Worm (Caenorhabditis elegans) whole organism, late embryonic: ENCODE measurements around the gene Y57E12AL.1.

ENCODE experiments used
- C08G9.2 ChIP-seq: sonication (generic microtip); optimal IDR thresholded peaks from 2 replicates; lab custom pipeline; 2016; ENCODE audit warnings: mild to moderate bottlenecking, missing genetic modification characterization, moderate library complexity, missing compliant biosample characterization
- F13H6.1 ChIP-seq: sonication (generic microtip); optimal IDR thresholded peaks from 2 replicates; lab custom pipeline; 2016; ENCODE audit warnings: missing genetic modification characterization, missing compliant biosample characterization
- Y22D7AL.16 ChIP-seq: sonication (generic microtip); optimal IDR thresholded peaks from 2 replicates; lab custom pipeline; 2016; ENCODE audit warnings: missing genetic modification characterization, missing compliant biosample characterization
- ahr-1 ChIP-seq: sonication (generic microtip); optimal IDR thresholded peaks from 2 replicates; lab custom pipeline; 2016; ENCODE audit warnings: missing genetic modification characterization, missing compliant biosample characterization
- ama-1 ChIP-seq: fragments of 150-350 bp; optimal IDR thresholded peaks from 2 replicates; lab custom pipeline; 2014
- ceh-14 ChIP-seq: sonication (generic microtip); optimal IDR thresholded peaks from 2 replicates; lab custom pipeline; 2016; ENCODE audit warnings: missing genotype, missing genetic modification characterization, missing compliant biosample characterization
- ceh-18 ChIP-seq: sonication (generic microtip); optimal IDR thresholded peaks from 2 replicates; lab custom pipeline; 2016; ENCODE audit warnings: missing genetic modification characterization, missing compliant biosample characterization
- ceh-19 ChIP-seq: fragments of 200-800 bp; sonication (Bioruptor generic); optimal IDR thresholded peaks from 2 replicates; lab custom pipeline; 2018; ENCODE audit warnings: mild to moderate bottlenecking, missing genetic modification characterization, missing compliant biosample characterization
- ceh-22 ChIP-seq: sonication (generic microtip); optimal IDR thresholded peaks from 2 replicates; lab custom pipeline; 2017; ENCODE audit warnings: missing biosample characterization, missing genetic modification characterization
- ceh-24 ChIP-seq: sonication (generic microtip); optimal IDR thresholded peaks from 2 replicates; lab custom pipeline; 2016; ENCODE audit warnings: mild to moderate bottlenecking, missing genetic modification characterization, missing compliant biosample characterization
- ceh-30 ChIP-seq: fragments of 150-350 bp; optimal IDR thresholded peaks from 2 replicates; lab custom pipeline; 2014; ENCODE audit warnings: missing biosample characterization, missing genetic modification characterization
- ceh-31 ChIP-seq: sonication (generic microtip); optimal IDR thresholded peaks from 2 replicates; lab custom pipeline; 2016; ENCODE audit warnings: missing genetic modification characterization, missing compliant biosample characterization
- ceh-34 ChIP-seq: sonication (generic microtip); optimal IDR thresholded peaks from 2 replicates; lab custom pipeline; 2016; ENCODE audit warnings: mild to moderate bottlenecking, missing genetic modification characterization, missing compliant biosample characterization
- ceh-45 ChIP-seq: fragments of 200-800 bp; sonication (Bioruptor generic); IDR thresholded peaks from 2 replicates; pipeline ENCODE4 v1.3.6; 2022; ENCODE audit warnings: missing genetic modification reagents, missing genetic modification characterization, missing compliant biosample characterization
- ceh-48 ChIP-seq: sonication (generic microtip); optimal IDR thresholded peaks from 2 replicates; lab custom pipeline; 2016; ENCODE audit warnings: missing genetic modification characterization, inconsistent platforms, missing compliant biosample characterization
- che-1 ChIP-seq: sonication (generic microtip); optimal IDR thresholded peaks from 2 replicates; lab custom pipeline; 2016; ENCODE audit warnings: mild to moderate bottlenecking, missing genetic modification characterization, missing compliant biosample characterization
- dve-1 ChIP-seq: sonication (generic microtip); optimal IDR thresholded peaks from 2 replicates; lab custom pipeline; 2017; ENCODE audit warnings: antibody characterized with exemption, mild to moderate bottlenecking, missing genetic modification characterization, missing compliant biosample characterization
- elt-2 ChIP-seq: sonication (generic microtip); optimal IDR thresholded peaks from 2 replicates; lab custom pipeline; 2016; ENCODE audit warnings: missing genetic modification reagents, missing genetic modification characterization, missing compliant biosample characterization
- elt-4 ChIP-seq: sonication (generic microtip); optimal IDR thresholded peaks from 2 replicates; lab custom pipeline; 2016; ENCODE audit warnings: missing genetic modification characterization, missing compliant biosample characterization
- ets-4 ChIP-seq: sonication (generic microtip); optimal IDR thresholded peaks from 2 replicates; lab custom pipeline; 2016; ENCODE audit warnings: missing genetic modification characterization, missing compliant biosample characterization
- eyg-1 ChIP-seq: sonication (generic microtip); optimal IDR thresholded peaks from 2 replicates; lab custom pipeline; 2016; ENCODE audit warnings: missing genotype, missing genetic modification characterization, missing compliant biosample characterization
- fax-1 ChIP-seq: sonication (generic microtip); optimal IDR thresholded peaks from 2 replicates; lab custom pipeline; 2016; ENCODE audit warnings: missing genotype, missing genetic modification characterization, missing compliant biosample characterization
- hlh-13 ChIP-seq: fragments of 200-800 bp; sonication (Bioruptor generic); optimal IDR thresholded peaks from 2 replicates; lab custom pipeline; 2018; ENCODE audit warnings: mild to moderate bottlenecking, missing genetic modification characterization, missing compliant biosample characterization
- hlh-15 ChIP-seq: sonication (generic microtip); optimal IDR thresholded peaks from 2 replicates; lab custom pipeline; 2016; ENCODE audit warnings: missing genetic modification characterization, missing compliant biosample characterization
- lim-6 ChIP-seq: sonication (generic microtip); optimal IDR thresholded peaks from 2 replicates; lab custom pipeline; 2016; ENCODE audit warnings: missing genetic modification characterization, missing compliant biosample characterization
- lin-11 ChIP-seq: fragments of 200-800 bp; sonication (Bioruptor generic); optimal IDR thresholded peaks from 2 replicates; lab custom pipeline; 2018; ENCODE audit warnings: mild to moderate bottlenecking, missing genetic modification characterization, missing compliant biosample characterization
- madf-2 ChIP-seq: sonication (generic microtip); optimal IDR thresholded peaks from 2 replicates; lab custom pipeline; 2017; ENCODE audit warnings: missing genetic modification characterization, missing compliant biosample characterization
- mec-3 ChIP-seq: sonication (generic microtip); optimal IDR thresholded peaks from 2 replicates; lab custom pipeline; 2016; ENCODE audit warnings: borderline replicate concordance, missing genetic modification characterization, missing compliant biosample characterization
- nfya-1 ChIP-seq: sonication (generic microtip); optimal IDR thresholded peaks from 2 replicates; lab custom pipeline; 2017; ENCODE audit warnings: missing genetic modification characterization, mild to moderate bottlenecking, missing compliant biosample characterization, antibody characterized with exemption, moderate library complexity
- nhr-232 ChIP-seq: sonication (generic microtip); optimal IDR thresholded peaks from 2 replicates; lab custom pipeline; 2016; ENCODE audit warnings: missing genetic modification characterization, missing compliant biosample characterization
- npax-4 ChIP-seq: sonication (generic microtip); optimal IDR thresholded peaks from 2 replicates; lab custom pipeline; 2016; ENCODE audit warnings: missing genetic modification characterization, missing compliant biosample characterization
- pag-3 ChIP-seq: sonication (generic microtip); optimal IDR thresholded peaks from 2 replicates; lab custom pipeline; 2016; ENCODE audit warnings: missing compliant biosample characterization, missing genetic modification characterization, borderline replicate concordance
- pat-9 ChIP-seq: fragments of 200-800 bp; sonication (Bioruptor generic); optimal IDR thresholded peaks from 2 replicates; lab custom pipeline; 2018; ENCODE audit warnings: mild to moderate bottlenecking, missing genetic modification characterization, moderate library complexity, missing compliant biosample characterization
- pqm-1 ChIP-seq: sonication (generic microtip); optimal IDR thresholded peaks from 2 replicates; lab custom pipeline; 2016; ENCODE audit warnings: missing genetic modification characterization, missing compliant biosample characterization
- pros-1 ChIP-seq: fragments of 150-350 bp; optimal IDR thresholded peaks from 2 replicates; lab custom pipeline; 2014; ENCODE audit warnings: missing biosample characterization, missing genetic modification reagents, missing genetic modification characterization
- ref-2 ChIP-seq: sonication (generic microtip); optimal IDR thresholded peaks from 2 replicates; lab custom pipeline; 2016; ENCODE audit warnings: missing genetic modification characterization, missing compliant biosample characterization
- sdc-2 ChIP-seq: sonication (generic microtip); optimal IDR thresholded peaks from 2 replicates; lab custom pipeline; 2016; ENCODE audit warnings: missing genotype, missing genetic modification characterization, missing compliant biosample characterization
- sox-4 ChIP-seq: sonication (generic microtip); optimal IDR thresholded peaks from 2 replicates; lab custom pipeline; 2017; ENCODE audit warnings: mild to moderate bottlenecking, missing genetic modification characterization, inconsistent platforms, missing compliant biosample characterization
- tbx-2 ChIP-seq: sonication (generic microtip); optimal IDR thresholded peaks from 2 replicates; lab custom pipeline; 2016; ENCODE audit warnings: missing genetic modification characterization, missing compliant biosample characterization
- tbx-7 ChIP-seq: sonication (generic microtip); optimal IDR thresholded peaks from 2 replicates; lab custom pipeline; 2016; ENCODE audit warnings: missing genotype, missing genetic modification characterization, missing compliant biosample characterization
- unc-55 ChIP-seq: sonication (generic microtip); optimal IDR thresholded peaks from 2 replicates; lab custom pipeline; 2017; ENCODE audit warnings: missing biosample characterization, missing genetic modification reagents, missing genetic modification characterization
- unc-86 ChIP-seq: sonication (generic microtip); optimal IDR thresholded peaks from 2 replicates; lab custom pipeline; 2016; ENCODE audit warnings: missing genetic modification characterization, missing compliant biosample characterization
- zip-5 ChIP-seq: sonication (generic microtip); optimal IDR thresholded peaks from 2 replicates; lab custom pipeline; 2016; ENCODE audit warnings: missing genetic modification characterization, missing compliant biosample characterization

Gene Y57E12AL.1

ce11 chrV:7084612-7085139 lies 24.3 kb downstream of the Y57E12AL.1 start, which contains the start of gene mys-1 (continued):
- TF ChIP-seq madf-2 (tag; lab: Kevin White, UChicago) (no peak), Y22D7AL.16 (no peak), lin-11 (no peak), ama-1 (lab: Kevin White, UChicago) (no peak), hlh-15 (tag; lab: Kevin White, UChicago) (no peak), zip-5 (tag; lab: Kevin White, UChicago) (peak; percentile 77), pat-9 (tag; lab: Kevin White, UChicago) (no peak), npax-4 (no peak), eyg-1 (tag; lab: Kevin White, UChicago) (peak; percentile 21), C08G9.2 (peak; percentile 92), hlh-13 (GFP tag; lab: Kevin White, UChicago) (no peak), ceh-48 (tag; lab: Kevin White, UChicago) (no peak), F13H6.1 (tag; lab: Kevin White, UChicago) (peak; percentile 17), ceh-22 (tag; lab: Kevin White, UChicago) (no peak), ceh-18 (tag; lab: Kevin White, UChicago) (no peak), ahr-1 (tag; lab: Kevin White, UChicago) (no peak), ceh-31 (tag; lab: Kevin White, UChicago) (peak; percentile 89), mec-3 (tag; lab: Kevin White, UChicago) (peak; percentile 72), elt-2 (tag; lab: Kevin White, UChicago) (peak; percentile 38), elt-4 (tag; lab: Kevin White, UChicago) (no peak), ceh-24 (tag; lab: Kevin White, UChicago) (no peak), ceh-19 (GFP tag; lab: Kevin White, UChicago) (no peak), nfya-1 (tag; lab: Kevin White, UChicago) (no peak), ceh-14 (peak; percentile 72), pqm-1 (peak; percentile 63), sox-4 (no peak), sdc-2 (tag; lab: Kevin White, UChicago) (no peak), tbx-2 (peak; percentile 86), dve-1 (tag; lab: Kevin White, UChicago) (no peak), ceh-45 (GFP tag; lab: Robert Waterston, UW) (no peak), ets-4 (tag; lab: Kevin White, UChicago) (peak; percentile 89), pros-1 (tag; lab: Kevin White, UChicago) (no peak), che-1 (no peak), tbx-7 (tag; lab: Kevin White, UChicago) (peak; percentile 81)

ce11 chrV:7085518-7086104 lies 25.3 kb downstream of the Y57E12AL.1 start, which contains the start of gene VC5.2:
VC5.2 (plus strand) TSS chrV:7085956.
- TF ChIP-seq pag-3 (no peak), unc-55 (GFP tag; lab: Kevin White, UChicago) (peak; percentile 72)

DNA sequence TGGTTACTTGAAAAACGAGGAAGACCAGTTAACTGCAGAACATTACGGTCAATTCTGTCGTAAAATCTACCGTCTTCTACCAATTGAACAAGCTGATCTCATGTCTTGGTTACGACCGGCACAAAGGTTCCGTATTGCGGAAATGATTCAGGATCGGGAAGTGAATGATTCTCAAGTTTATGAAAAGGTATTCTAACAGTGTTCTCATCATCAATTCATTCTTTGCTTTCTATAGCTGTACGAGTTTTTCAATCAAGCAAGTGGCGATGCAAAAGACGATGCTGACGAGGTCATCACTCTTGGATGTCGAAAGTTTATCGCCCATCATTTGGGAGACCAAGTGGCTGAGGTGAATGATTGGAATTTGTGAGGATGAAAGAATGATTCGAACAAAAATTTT lies 27.0 kb downstream of the Y57E12AL.1 start:
- TF ChIP-seq ceh-22 (tag; lab: Kevin White, UChicago) (no peak), nhr-232 (no peak), fax-1 (tag; lab: Kevin White, UChicago) (no peak), ceh-30 (tag; lab: Kevin White, UChicago) (no peak), F13H6.1 (tag; lab: Kevin White, UChicago) (no peak), unc-55 (GFP tag; lab: Kevin White, UChicago) (no peak), ceh-48 (tag; lab: Kevin White, UChicago) (no peak), ceh-34 (tag; lab: Kevin White, UChicago) (no peak), C08G9.2 (no peak), ref-2 (tag; lab: Kevin White, UChicago) (no peak), unc-86 (tag; lab: Kevin White, UChicago) (no peak), dve-1 (tag; lab: Kevin White, UChicago) (no peak), lim-6 (tag; lab: Kevin White, UChicago) (no peak), pqm-1 (no peak)
- TF ChIP-seq, all 69 proteins: peak for 0
